Fruit fly (Drosophila melanogaster) whole organism: ENCODE data around the gene eIF3l.

Source experiments
- CG8478 ChIP-seq: fragments of >200 bp; optimal IDR thresholded peaks from 2 replicates; lab custom pipeline; 2018; ENCODE audit warnings: inconsistent platforms
- Dll ChIP-seq: fragments of >200 bp; optimal IDR thresholded peaks from 2 replicates; lab custom pipeline; 2017
- EcR ChIP-seq, 2 experiments: fragments of >200 bp; optimal IDR thresholded peaks; 2 replicates each; lab custom pipeline; 2017; ENCODE audit warnings: missing biosample characterization in 2 of 2, missing genetic modification characterization in 2 of 2, missing genetic modification reagents in 2 of 2
- pan ChIP-seq: fragments of >200 bp; optimal IDR thresholded peaks from 2 replicates; lab custom pipeline; 2017

DNA sequence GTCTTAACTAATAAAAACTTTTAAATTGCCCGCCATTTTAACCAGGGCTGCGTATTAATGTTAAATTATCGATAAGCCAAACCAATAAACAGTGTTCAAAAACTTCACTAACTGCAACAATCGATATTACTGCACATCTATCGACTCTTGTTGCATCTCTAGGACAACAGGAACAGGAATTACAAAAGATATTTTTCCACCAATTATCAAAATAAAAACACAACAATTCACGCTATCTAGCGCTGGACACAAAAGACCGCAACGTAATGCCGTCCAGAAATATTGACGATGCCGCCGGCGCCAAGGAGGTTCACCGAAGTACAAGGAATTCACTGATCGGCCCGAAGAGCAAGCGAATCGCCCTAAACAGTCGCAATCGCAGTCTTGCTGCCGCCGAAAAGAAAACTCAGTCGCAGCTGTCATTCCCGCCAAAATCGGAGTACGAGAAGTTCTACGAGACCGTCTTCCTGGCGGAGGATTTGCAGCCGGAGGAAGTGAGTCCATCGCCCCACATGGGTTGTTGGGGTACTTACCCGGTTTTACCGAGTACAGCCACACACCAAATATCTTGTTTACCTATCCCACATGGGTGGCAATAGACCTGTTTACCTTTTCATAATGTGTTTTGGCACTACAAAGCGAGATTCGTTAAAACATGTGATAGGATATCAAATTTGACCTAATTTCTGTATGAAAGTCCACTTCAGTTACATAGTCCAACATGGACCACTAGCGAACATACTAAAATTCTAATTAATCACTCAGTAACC, 29.7 kb downstream of the eIF3l start, which contains the start of gene vers:
- TF ChIP-seq pan, result no peak
- no peak for TF ChIP-seq Dll
- no peak for TF ChIP-seq CG8478
- TF ChIP-seq EcR (GFP tag; optimal IDR thresholded peaks at IDR 0.05; lab: Kevin White, UChicago), result no peak
